Worm (Caenorhabditis elegans): Measurements from ENCODE around the gene str-148.

str-148 gene

ce11 chrII:1091706-1092105, 45.9 kb downstream of the str-148 start, which contains the start of gene snf-3:
Gene snf-3, plus strand, starts transcription at chrII:1092006.
- no peak for TF ChIP-seq pha-2 (tag; optimal IDR thresholded peaks at IDR 0.05)
- TF ChIP-seq nhr-232 (tag; optimal IDR thresholded peaks at IDR 0.05), result no peak
- TF ChIP-seq unc-3 (GFP tag; conservative IDR thresholded peaks at IDR 0.05), result no peak
- TF ChIP-seq unc-3 (tag; optimal IDR thresholded peaks at IDR 0.05), result no peak
- TF ChIP-seq fkh-10 (GFP tag; optimal IDR thresholded peaks at IDR 0.05), result no peak
- TF ChIP-seq nhr-11 (tag; optimal IDR thresholded peaks at IDR 0.05), result no peak
- no peak for TF ChIP-seq unc-55 (GFP tag; optimal IDR thresholded peaks at IDR 0.05)
- TF ChIP-seq odd-2 (tag; optimal IDR thresholded peaks at IDR 0.05), result no peak
- TF ChIP-seq pha-4 (tag; optimal IDR thresholded peaks at IDR 0.05), result no peak
- no peak for TF ChIP-seq sox-2 (GFP tag; IDR thresholded peaks at IDR 0.05)
- TF ChIP-seq lim-6 (tag; optimal IDR thresholded peaks at IDR 0.05), result no peak
- no peak for TF ChIP-seq ceh-2 (tag; optimal IDR thresholded peaks at IDR 0.05)
- TF ChIP-seq che-1 (tag; optimal IDR thresholded peaks at IDR 0.05), result no peak
- TF ChIP-seq ceh-34 (tag; optimal IDR thresholded peaks at IDR 0.05), result no peak
- no peak for TF ChIP-seq sdc-2 (tag; optimal IDR thresholded peaks at IDR 0.05)
- no peak for TF ChIP-seq lin-11 (tag; optimal IDR thresholded peaks at IDR 0.05)
